Fruit fly (Drosophila melanogaster) whole organism, embryonic: ENCODE data around the gene arx.

Experiments
- CG11093 ChIP-seq: fragments of 200-800 bp; sonication (Bioruptor generic); IDR thresholded peaks from 3 replicates; pipeline ENCODE4 v1.3.6; 2022; ENCODE audit warnings: missing biosample characterization, missing genetic modification characterization
- CG11398 ChIP-seq: fragments of 200-800 bp; sonication (Bioruptor generic); optimal IDR thresholded peaks from 2 replicates; lab custom pipeline; 2016; ENCODE audit warnings: missing biosample characterization, missing genetic modification characterization
- CG11456 ChIP-seq: fragments of 200-800 bp; sonication (Bioruptor generic); IDR thresholded peaks from 3 replicates; pipeline ENCODE4 v1.3.6; 2022; ENCODE audit warnings: missing biosample characterization, missing genetic modification characterization
- CG12391 ChIP-seq: fragments of 200-800 bp; sonication (Bioruptor generic); optimal IDR thresholded peaks from 3 replicates; lab custom pipeline; 2018; ENCODE audit warnings: missing biosample characterization, mild to moderate bottlenecking, missing genetic modification characterization, moderate library complexity
- CG12942 ChIP-seq: fragments of 200-800 bp; sonication (Bioruptor generic); optimal IDR thresholded peaks from 3 replicates; lab custom pipeline; 2016; ENCODE audit warnings: missing biosample characterization, missing genetic modification characterization
- CG14710 ChIP-seq: fragments of 200-800 bp; sonication (Bioruptor generic); optimal IDR thresholded peaks from 3 replicates; lab custom pipeline; 2019; ENCODE audit warnings: missing biosample characterization, mild to moderate bottlenecking, missing genetic modification characterization, moderate library complexity
- CG2199 ChIP-seq: fragments of 200-800 bp; sonication (Bioruptor generic); IDR thresholded peaks from 3 replicates; pipeline ENCODE4 v1.3.6; 2022; ENCODE audit warnings: missing biosample characterization, missing genetic modification characterization
- CG30403 ChIP-seq: fragments of 200-800 bp; sonication (Bioruptor generic); optimal IDR thresholded peaks from 3 replicates; lab custom pipeline; 2016; ENCODE audit warnings: missing biosample characterization, missing genetic modification characterization
- CG33557 ChIP-seq: fragments of 200-800 bp; sonication (Bioruptor generic); optimal IDR thresholded peaks from 2 replicates; lab custom pipeline; 2019; ENCODE audit warnings: missing biosample characterization, mild to moderate bottlenecking, missing genetic modification characterization, moderate library complexity
- CG4424 ChIP-seq: fragments of 200-800 bp; sonication (Bioruptor generic); optimal IDR thresholded peaks from 3 replicates; lab custom pipeline; 2016; ENCODE audit warnings: missing biosample characterization, missing genetic modification characterization
- CG6765 ChIP-seq: fragments of 200-800 bp; sonication (Bioruptor generic); optimal IDR thresholded peaks from 3 replicates; lab custom pipeline; 2017; ENCODE audit warnings: missing biosample characterization, mild to moderate bottlenecking, missing genetic modification characterization
- CG6791 ChIP-seq: fragments of 200-800 bp; sonication (Bioruptor generic); IDR thresholded peaks from 3 replicates; pipeline ENCODE4 v1.3.6; 2022; ENCODE audit warnings: missing biosample characterization, missing genetic modification characterization; ENCODE audit not compliant: partially characterized antibody
- CG7372 ChIP-seq: fragments of 200-800 bp; sonication (Bioruptor generic); IDR thresholded peaks from 2 replicates; pipeline ENCODE4 v1.3.6; 2022; ENCODE audit warnings: missing biosample characterization, missing genetic modification characterization
- CG7963 ChIP-seq: fragments of 200-800 bp; sonication (Bioruptor generic); IDR thresholded peaks from 3 replicates; pipeline ENCODE4 v1.3.6; 2022; ENCODE audit warnings: missing biosample characterization, missing genetic modification characterization; ENCODE audit not compliant: partially characterized antibody
- CG9817 ChIP-seq: fragments of 200-800 bp; sonication (Bioruptor generic); optimal IDR thresholded peaks from 2 replicates; lab custom pipeline; 2018; ENCODE audit warnings: missing biosample characterization, mild to moderate bottlenecking, missing genetic modification characterization, moderate library complexity
- CTCF ChIP-seq: fragments of 200-800 bp; sonication (Bioruptor generic); optimal IDR thresholded peaks from 2 replicates; lab custom pipeline; 2017; ENCODE audit warnings: missing biosample characterization, mild to moderate bottlenecking, missing genetic modification characterization, moderate library complexity
- Dll ChIP-seq: fragments of 200-800 bp; sonication (Bioruptor generic); IDR thresholded peaks from 4 replicates; pipeline ENCODE4 v1.3.6; 2022; ENCODE audit warnings: missing biosample characterization, missing genetic modification characterization; ENCODE audit not compliant: partially characterized antibody
- HLH3B ChIP-seq: fragments of 200-800 bp; sonication (Bioruptor generic); IDR thresholded peaks from 2 replicates; pipeline ENCODE4 v1.3.6; 2022; ENCODE audit warnings: missing biosample characterization, missing genetic modification characterization
- HLH4C ChIP-seq: fragments of 200-800 bp; sonication (Bioruptor generic); IDR thresholded peaks from 3 replicates; pipeline ENCODE4 v1.3.6; 2022; ENCODE audit warnings: missing biosample characterization, missing genetic modification characterization; ENCODE audit not compliant: partially characterized antibody
- Hey ChIP-seq: fragments of 200-800 bp; sonication (Bioruptor generic); optimal IDR thresholded peaks from 3 replicates; lab custom pipeline; 2018; ENCODE audit warnings: missing biosample characterization, mild to moderate bottlenecking, missing genetic modification characterization
- Hr3 ChIP-seq: fragments of 200-800 bp; sonication (Bioruptor generic); optimal IDR thresholded peaks from 3 replicates; lab custom pipeline; 2016; ENCODE audit warnings: missing biosample characterization, missing genetic modification characterization
- Hsf ChIP-seq: fragments of 200-800 bp; sonication (Bioruptor generic); optimal IDR thresholded peaks from 3 replicates; lab custom pipeline; 2016; ENCODE audit warnings: missing biosample characterization, missing genetic modification characterization
- MTF-1 ChIP-seq: fragments of 200-800 bp; sonication (Bioruptor generic); optimal IDR thresholded peaks from 2 replicates; lab custom pipeline; 2018; ENCODE audit warnings: missing biosample characterization, mild to moderate bottlenecking, missing genetic modification characterization, borderline replicate concordance
- Mes4 ChIP-seq: fragments of 200-800 bp; sonication (Bioruptor generic); optimal IDR thresholded peaks from 2 replicates; lab custom pipeline; 2016; ENCODE audit warnings: missing biosample characterization, missing genetic modification characterization
- Opbp ChIP-seq: fragments of 200-800 bp; sonication (Bioruptor generic); IDR thresholded peaks from 3 replicates; pipeline ENCODE4 v1.3.6; 2022; ENCODE audit warnings: missing biosample characterization, missing genetic modification characterization; ENCODE audit not compliant: partially characterized antibody
- Trl ChIP-seq, 3 experiments: fragments of >200 bp in 2 of 3; fragments of 200-800 bp in 1 of 3; sonication (Bioruptor generic) in 1 of 3; optimal IDR thresholded peaks; 2 replicates in 1 of 3; 3 replicates in 2 of 3; lab custom pipeline; 2016 to 2017; ENCODE audit warnings: missing biosample characterization in 1 of 3, missing genetic modification characterization in 1 of 3
- Xrp1 ChIP-seq: fragments of 200-800 bp; sonication (Bioruptor generic); IDR thresholded peaks from 2 replicates; pipeline ENCODE4 v1.3.6; 2022; ENCODE audit warnings: missing biosample characterization, missing genetic modification characterization
- bbx ChIP-seq: fragments of 200-800 bp; sonication (Bioruptor generic); IDR thresholded peaks from 2 replicates; pipeline ENCODE4 v1.3.6; 2022; ENCODE audit warnings: missing biosample characterization, missing genetic modification characterization; ENCODE audit not compliant: partially characterized antibody
- btn ChIP-seq: fragments of 200-800 bp; sonication (Bioruptor generic); optimal IDR thresholded peaks from 2 replicates; lab custom pipeline; 2016; ENCODE audit warnings: missing biosample characterization, missing genetic modification characterization
- dan ChIP-seq: fragments of 200-800 bp; sonication (Bioruptor generic); IDR thresholded peaks from 2 replicates; pipeline ENCODE4 v1.3.6; 2022; ENCODE audit warnings: missing biosample characterization, missing genetic modification characterization
- knrl ChIP-seq: fragments of 200-800 bp; sonication (Bioruptor generic); IDR thresholded peaks from 3 replicates; pipeline ENCODE4 v1.3.6; 2022; ENCODE audit warnings: missing biosample characterization, missing genetic modification characterization; ENCODE audit not compliant: partially characterized antibody
- lmd ChIP-seq: fragments of 200-800 bp; sonication (Bioruptor generic); IDR thresholded peaks from 2 replicates; pipeline ENCODE4 v1.3.6; 2022; ENCODE audit warnings: missing biosample characterization, missing genetic modification characterization
- lola ChIP-seq, 3 experiments: fragments of >200 bp in 2 of 3; fragments of 200-800 bp in 1 of 3; sonication (Bioruptor generic) in 1 of 3; optimal IDR thresholded peaks; 2 replicates each; lab custom pipeline; 2017 to 2019; ENCODE audit warnings: missing biosample characterization in 3 of 3, missing genetic modification characterization in 3 of 3, mild to moderate bottlenecking in 1 of 3, moderate library complexity in 1 of 3
- mirr ChIP-seq: fragments of 200-800 bp; sonication (Bioruptor generic); optimal IDR thresholded peaks from 3 replicates; lab custom pipeline; 2018; ENCODE audit warnings: missing biosample characterization, mild to moderate bottlenecking, missing genetic modification characterization
- mld ChIP-seq: fragments of 200-800 bp; sonication (Bioruptor generic); IDR thresholded peaks from 3 replicates; pipeline ENCODE4 v1.3.6; 2022; ENCODE audit warnings: missing biosample characterization, missing genetic modification characterization; ENCODE audit not compliant: partially characterized antibody
- nmo ChIP-seq: fragments of 200-800 bp; sonication (Bioruptor generic); optimal IDR thresholded peaks from 2 replicates; lab custom pipeline; 2018; ENCODE audit warnings: missing biosample characterization, mild to moderate bottlenecking, missing genetic modification characterization, moderate library complexity
- ranshi ChIP-seq: fragments of 200-800 bp; sonication (Bioruptor generic); IDR thresholded peaks from 2 replicates; pipeline ENCODE4 v1.3.6; 2022; ENCODE audit warnings: missing biosample characterization, missing genetic modification characterization
- sim ChIP-seq: fragments of 200-800 bp; sonication (Bioruptor generic); IDR thresholded peaks from 2 replicates; pipeline ENCODE4 v1.3.6; 2022; ENCODE audit warnings: missing biosample characterization, missing genetic modification characterization
- tll ChIP-seq, 2 experiments: fragments of 200-800 bp in 1 of 2; fragments of >200 bp in 1 of 2; sonication (Bioruptor generic) in 1 of 2; optimal IDR thresholded peaks; 2 replicates each; lab custom pipeline; 2017 to 2019; ENCODE audit warnings: missing biosample characterization in 2 of 2, missing genetic modification characterization in 2 of 2, mild to moderate bottlenecking in 1 of 2, moderate library complexity in 1 of 2
- vnd ChIP-seq: fragments of 200-800 bp; sonication (Bioruptor generic); IDR thresholded peaks from 3 replicates; pipeline ENCODE4 v1.3.6; 2022; ENCODE audit warnings: missing biosample characterization, missing genetic modification characterization; ENCODE audit not compliant: partially characterized antibody
- vvl ChIP-seq: fragments of 200-800 bp; sonication (Bioruptor generic); IDR thresholded peaks from 2 replicates; pipeline ENCODE4 v1.3.6; 2022; ENCODE audit warnings: missing biosample characterization, missing genetic modification characterization
- zf30C ChIP-seq: fragments of 200-800 bp; sonication (Bioruptor generic); optimal IDR thresholded peaks from 3 replicates; lab custom pipeline; 2018; ENCODE audit warnings: missing biosample characterization, mild to moderate bottlenecking, missing genetic modification characterization

The arx gene

dm6 chr3L:18916466-18916865 lies 15.1 kb upstream of the arx start:
- TF ChIP-seq vvl (GFP tag; lab: Robert Waterston, UW) (no peak), CTCF (GFP tag; lab: Kevin White, UChicago) (peak; percentile 77), CG14710 (tag; lab: Kevin White, UChicago) (no peak), btn (GFP tag; lab: Kevin White, UChicago) (no peak), bbx (GFP tag; lab: Robert Waterston, UW) (no peak), CG7963 (0 out of 3 replicates have a peak, but pooled peaks have one; percentile 22), dan (no peak), HLH3B (GFP tag; lab: Robert Waterston, UW) (no peak), CG11398 (no peak), Trl (optimal IDR thresholded peaks at IDR 0.05; lab: Kevin White, UChicago) (no peak), Trl (GFP tag; optimal IDR thresholded peaks at IDR 0.05; lab: Kevin White, UChicago) (no peak)

DNA sequence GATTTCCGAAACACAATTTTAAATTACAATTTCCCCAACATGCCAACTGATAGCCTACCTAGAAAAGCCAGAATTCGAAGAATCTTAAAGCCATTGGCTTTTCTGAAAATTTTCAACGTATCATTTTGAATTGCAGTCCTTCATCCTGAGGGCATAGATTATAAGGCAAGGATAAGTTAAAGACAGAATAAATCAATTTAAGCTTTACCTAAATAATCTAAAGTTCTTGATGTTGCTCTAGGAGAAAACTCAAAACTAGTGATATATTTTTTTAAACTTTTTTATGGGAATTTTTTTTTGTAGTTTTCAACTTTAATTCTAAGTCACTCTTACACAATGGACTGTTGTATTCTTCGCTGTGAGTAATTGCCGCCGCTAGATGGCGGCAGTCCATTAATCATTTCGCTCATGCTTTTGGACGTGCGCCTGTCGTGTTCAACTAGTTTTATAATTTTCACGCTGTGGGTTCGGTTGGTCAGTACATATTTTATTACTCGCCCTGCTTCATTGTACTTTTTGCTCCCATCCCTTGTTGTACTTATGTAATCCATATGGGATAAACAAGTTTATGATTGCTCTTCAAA lies 12.8 kb upstream of the arx start, which contains the start of gene COX6AL2:
Gene COX6AL2, minus strand, starts transcription at position 51 of the 584 bp plus-strand sequence.
- TF ChIP-seq CTCF (GFP tag; lab: Kevin White, UChicago) (peak; percentile 83), lmd (GFP tag; lab: Robert Waterston, UW) (0 out of 2 replicates have a peak, but pooled peaks have one; percentile 5), mld (GFP tag; lab: Robert Waterston, UW) (no peak), CG7372 (no peak), ranshi (GFP tag; lab: Robert Waterston, UW) (0 out of 2 replicates have a peak, but pooled peaks have one; percentile 6), CG11456 (no peak)

- no peak for TF ChIP-seq Hey
- TF ChIP-seq CG6791 (GFP tag; lab: Robert Waterston, UW), result 0 out of 3 replicates have a peak, but pooled peaks have one; percentile 18
- no peak for TF ChIP-seq Mes4
- no peak for TF ChIP-seq MTF-1 (GFP tag; lab: Kevin White, UChicago)
Observed at dm6 chr3L:18911082-18911481, 9.7 kb upstream of the arx start, which contains the start of gene Ir75d. Gene Ir75d (minus strand): TSS chr3L:18911182.

- TF ChIP-seq CG11093 (GFP tag; lab: Robert Waterston, UW), result no peak
- TF ChIP-seq CG12942 (GFP tag; lab: Kevin White, UChicago), result no peak
- peak; percentile 51; the same call in 1 of the 3 replicates for TF ChIP-seq vnd (GFP tag; lab: Robert Waterston, UW)
- TF ChIP-seq CG33557 (GFP tag; lab: Kevin White, UChicago), result no peak
- TF ChIP-seq zf30C (GFP tag; lab: Kevin White, UChicago), result no peak
- TF ChIP-seq CG6765 (GFP tag; lab: Kevin White, UChicago), result no peak
- no peak for TF ChIP-seq CG9817 (tag; lab: Kevin White, UChicago)
- TF ChIP-seq Opbp (GFP tag; lab: Robert Waterston, UW), result peak; percentile 48; the same call in 2 of the 3 replicates
- TF ChIP-seq HLH4C (GFP tag; lab: Robert Waterston, UW), result peak; percentile 42; the same call in 1 of the 3 replicates
- TF ChIP-seq CG2199 (GFP tag; lab: Robert Waterston, UW), result no peak
- TF ChIP-seq nmo (GFP tag; lab: Kevin White, UChicago), result peak; percentile 44
- peak in 1 of 3 experiments; percentile 39 for TF ChIP-seq lola (GFP tag; optimal IDR thresholded peaks at IDR 0.05; lab: Kevin White, UChicago)
- TF ChIP-seq Xrp1 (GFP tag; lab: Robert Waterston, UW), result no peak
- TF ChIP-seq CG4424 (GFP tag; lab: Kevin White, UChicago), result peak; percentile 33
- TF ChIP-seq CG30403 (GFP tag; lab: Kevin White, UChicago), result peak; percentile 37
- TF ChIP-seq bbx (GFP tag; lab: Robert Waterston, UW), result peak; percentile 51
- TF ChIP-seq sim (GFP tag; lab: Robert Waterston, UW), result no peak
- peak; percentile 41 for TF ChIP-seq CG12391
- peak; percentile 73; the same call in 3 of the 4 replicates for TF ChIP-seq Dll (GFP tag; lab: Robert Waterston, UW)
- peak; percentile 5 for TF ChIP-seq Hsf (GFP tag; lab: Kevin White, UChicago)
- TF ChIP-seq Hr3 (GFP tag; lab: Kevin White, UChicago), result peak; percentile 15
- no peak for TF ChIP-seq mirr
- peak; percentile 67; the same call in 2 of the 3 replicates for TF ChIP-seq knrl (GFP tag; lab: Robert Waterston, UW)
- TF ChIP-seq tll (GFP tag; optimal IDR thresholded peaks at IDR 0.05; lab: Kevin White, UChicago), result no peak
Observed at dm6 chr3L:18904772-18905601, 3.6 kb upstream of the arx start, which contains the start of the genes CSN1b and Prp6. Gene CSN1b (minus strand): TSS chr3L:18904930. Gene Prp6 (plus strand): TSS chr3L:18905372.
